Fruit fly (Drosophila melanogaster): ENCODE measurements around the gene CG13733.
A peak's percentile ranks its signal among the peaks of the same experiment; 100 is the strongest.

Gene CG13733

dm6 chr3L:17433555-17433954 lies 45.2 kb downstream of the CG13733 start, which contains the start of the genes Coq4 and CG32176 (continued):
- peak; percentile 97 for TF ChIP-seq CG4730 (GFP tag; IDR thresholded peaks at IDR 0.05)
- TF ChIP-seq CG14014 (GFP tag; IDR thresholded peaks at IDR 0.05) = peak; percentile 98
- TF ChIP-seq her (GFP tag; optimal IDR thresholded peaks at IDR 0.05) = peak; percentile 96
- no peak for TF ChIP-seq sc (optimal IDR thresholded peaks at IDR 0.05)
- peak; percentile 95 for TF ChIP-seq sc (GFP tag; optimal IDR thresholded peaks at IDR 0.05)
- TF ChIP-seq Poxn (GFP tag; IDR thresholded peaks at IDR 0.05) = peak; percentile 91
- peak; percentile 99 for TF ChIP-seq CG16815 (GFP tag; optimal IDR thresholded peaks at IDR 0.05)
- peak; percentile 97 for TF ChIP-seq Oaz (GFP tag; IDR thresholded peaks at IDR 0.05)
- TF ChIP-seq CG1233 (GFP tag; optimal IDR thresholded peaks at IDR 0.05) = peak; percentile 97
- TF ChIP-seq HLH3B (GFP tag; IDR thresholded peaks at IDR 0.05) = peak; percentile 97
- TF ChIP-seq Pdp1 (GFP tag; optimal IDR thresholded peaks at IDR 0.05) = peak; percentile 96 to 99
- peak; percentile 99 for TF ChIP-seq Ptx1 (GFP tag; IDR thresholded peaks at IDR 0.05)
- peak; percentile 90 for TF ChIP-seq CG18011 (GFP tag; optimal IDR thresholded peaks at IDR 0.05)
- TF ChIP-seq bbx (GFP tag; IDR thresholded peaks at IDR 0.05; ENCODE audit: partially characterized antibody) = peak; percentile 68; the same call in 1 of the 2 replicates
- peak; percentile 99 for TF ChIP-seq vfl (GFP tag; optimal IDR thresholded peaks at IDR 0.05)
- peak; percentile 91 for TF ChIP-seq YL-1 (GFP tag; optimal IDR thresholded peaks at IDR 0.05)
- TF ChIP-seq Side (GFP tag; optimal IDR thresholded peaks at IDR 0.05) = peak; percentile 98
- TF ChIP-seq Dp (GFP tag; optimal IDR thresholded peaks at IDR 0.05) = peak; percentile 34
- peak; percentile 99 for TF ChIP-seq CG30403 (GFP tag; optimal IDR thresholded peaks at IDR 0.05)
- TF ChIP-seq fru (optimal IDR thresholded peaks at IDR 0.05) = no peak
- peak; percentile 96 for TF ChIP-seq dm (GFP tag; optimal IDR thresholded peaks at IDR 0.05)
- TF ChIP-seq ERR (GFP tag; optimal IDR thresholded peaks at IDR 0.05) = peak; percentile 95
- peak; percentile 81 for TF ChIP-seq E2f2 (GFP tag; IDR thresholded peaks at IDR 0.05)
- peak; percentile 96 for TF ChIP-seq HHEX (GFP tag; optimal IDR thresholded peaks at IDR 0.05)
- peak; percentile 99 for TF ChIP-seq MBD-R2 (GFP tag; IDR thresholded peaks at IDR 0.05)
- TF ChIP-seq CG17186 (GFP tag; optimal IDR thresholded peaks at IDR 0.05) = peak; percentile 74
- peak; percentile 91 for TF ChIP-seq Elba2 (GFP tag; optimal IDR thresholded peaks at IDR 0.05)
- TF ChIP-seq CG2678 (tag; optimal IDR thresholded peaks at IDR 0.05) = peak; percentile 97
- TF ChIP-seq CG8388 (GFP tag; optimal IDR thresholded peaks at IDR 0.05) = peak; percentile 97
- TF ChIP-seq Hand (GFP tag; optimal IDR thresholded peaks at IDR 0.05) = peak; percentile 84
- TF ChIP-seq Chrac-16 (GFP tag; optimal IDR thresholded peaks at IDR 0.05) = peak; percentile 99
- peak; percentile 98 for TF ChIP-seq CG7786 (GFP tag; optimal IDR thresholded peaks at IDR 0.05)
- TF ChIP-seq Dfd (GFP tag; optimal IDR thresholded peaks at IDR 0.05) = no peak
- TF ChIP-seq Gug (GFP tag; IDR thresholded peaks at IDR 0.05) = peak; percentile 99
- TF ChIP-seq toy (GFP tag; IDR thresholded peaks at IDR 0.05) = peak; percentile 91
- TF ChIP-seq lola (GFP tag; optimal IDR thresholded peaks at IDR 0.05) = peak in 1 of 3 experiments; percentile 96
- TF ChIP-seq Neu2 (GFP tag; optimal IDR thresholded peaks at IDR 0.05; ENCODE audit: borderline replicate concordance) = peak; percentile 93
- TF ChIP-seq H15 (GFP tag; IDR thresholded peaks at IDR 0.05) = peak; percentile 98
- TF ChIP-seq CG10654 (GFP tag; optimal IDR thresholded peaks at IDR 0.05) = peak; percentile 99
- peak; percentile 99 for TF ChIP-seq CG32532 (GFP tag; IDR thresholded peaks at IDR 0.05)
- peak; percentile 94 for TF ChIP-seq Optix (GFP tag; IDR thresholded peaks at IDR 0.05)
- peak; percentile 98 for TF ChIP-seq lmd (GFP tag; IDR thresholded peaks at IDR 0.05)
- peak; percentile 99 for TF ChIP-seq CG34422 (GFP tag; IDR thresholded peaks at IDR 0.05)
- TF ChIP-seq CG14667 (GFP tag; IDR thresholded peaks at IDR 0.05) = peak; percentile 97
- peak; percentile 73 for TF ChIP-seq CG4360 (GFP tag; IDR thresholded peaks at IDR 0.05)
- TF ChIP-seq CG7963 (GFP tag; IDR thresholded peaks at IDR 0.05; ENCODE audit: partially characterized antibody) = peak; percentile 80
- peak; percentile 97 for TF ChIP-seq CG17328 (GFP tag; IDR thresholded peaks at IDR 0.05)
- peak; percentile 98 for TF ChIP-seq oc (tag; optimal IDR thresholded peaks at IDR 0.05)
- TF ChIP-seq CG1529 (GFP tag; optimal IDR thresholded peaks at IDR 0.05) = peak; percentile 93
- TF ChIP-seq CG11093 (GFP tag; IDR thresholded peaks at IDR 0.05) = peak; percentile 96
- TF ChIP-seq C15 (GFP tag; IDR thresholded peaks at IDR 0.05) = peak; percentile 97
- peak; percentile 86 for TF ChIP-seq Lim3 (GFP tag; IDR thresholded peaks at IDR 0.05)
